Worm (Caenorhabditis elegans) whole organism, L1 larva: ENCODE data around the gene jmjd-3.2.
A peak's percentile ranks its signal among the peaks of the same experiment; 100 is the strongest.

ENCODE experiments used
- F16B12.6 ChIP-seq: fragments of 150-350 bp; optimal IDR thresholded peaks from 2 replicates; lab custom pipeline; 2014; ENCODE audit warnings: missing biosample characterization, missing genetic modification characterization
- alr-1 ChIP-seq: fragments of 200-800 bp; sonication (Bioruptor generic); optimal IDR thresholded peaks from 2 replicates; lab custom pipeline; 2018; ENCODE audit warnings: borderline replicate concordance, mild to moderate bottlenecking, missing genetic modification characterization, missing compliant biosample characterization
- blmp-1 ChIP-seq: fragments of 150-350 bp; optimal IDR thresholded peaks from 2 replicates; lab custom pipeline; 2014; ENCODE audit warnings: missing biosample characterization, missing genetic modification characterization
- ceh-8 ChIP-seq: fragments of 200-800 bp; sonication (Bioruptor generic); optimal IDR thresholded peaks from 2 replicates; lab custom pipeline; 2018; ENCODE audit warnings: mild to moderate bottlenecking, missing genetic modification characterization, moderate library complexity, missing compliant biosample characterization
- ceh-90 ChIP-seq: sonication (generic microtip); optimal IDR thresholded peaks from 2 replicates; lab custom pipeline; 2016; ENCODE audit warnings: missing genetic modification characterization, missing compliant biosample characterization
- dpl-1 ChIP-seq, 3 experiments: fragments of 150-350 bp in 2 of 3; sonication (generic microtip) in 1 of 3; optimal IDR thresholded peaks; 2 replicates each; lab custom pipeline; 2014 to 2017; ENCODE audit warnings: missing biosample characterization in 3 of 3, missing genetic modification characterization in 3 of 3, missing genetic modification reagents in 3 of 3
- dsc-1 ChIP-seq: sonication (generic microtip); optimal IDR thresholded peaks from 2 replicates; lab custom pipeline; 2016; ENCODE audit warnings: mild to moderate bottlenecking, missing genetic modification characterization, missing compliant biosample characterization
- efl-1 ChIP-seq, 4 experiments: fragments of 150-350 bp; optimal IDR thresholded peaks in 3 of 4; peaks in 1 of 4; 1 replicate in 1 of 4; 2 replicates in 3 of 4; lab custom pipeline; 2014; ENCODE audit warnings: missing biosample characterization in 2 of 4, missing genetic modification characterization in 2 of 4, missing genetic modification reagents in 2 of 4
- elt-3 ChIP-seq, 6 experiments: fragments of 150-350 bp in 1 of 6; sonication (generic microtip); optimal IDR thresholded peaks; 2 replicates each; lab custom pipeline; 2017 to 2018; ENCODE audit warnings: missing biosample characterization in 6 of 6, missing genetic modification characterization in 6 of 6, inconsistent platforms in 1 of 6
- fkh-10 ChIP-seq: sonication (generic microtip); optimal IDR thresholded peaks from 2 replicates; lab custom pipeline; 2017; ENCODE audit warnings: missing biosample characterization, missing genetic modification reagents, missing genetic modification characterization
- fkh-4 ChIP-seq: sonication (generic microtip); optimal IDR thresholded peaks from 2 replicates; lab custom pipeline; 2016; ENCODE audit warnings: missing compliant biosample characterization, missing genetic modification characterization, borderline replicate concordance
- grh-1 ChIP-seq: fragments of 200-800 bp; sonication (Bioruptor generic); IDR thresholded peaks from 2 replicates; pipeline ENCODE4 v1.3.6; 2022; ENCODE audit warnings: missing genetic modification reagents, missing genetic modification characterization, missing compliant biosample characterization
- irx-1 ChIP-seq: sonication (generic microtip); optimal IDR thresholded peaks from 2 replicates; lab custom pipeline; 2016; ENCODE audit warnings: missing genetic modification characterization, missing compliant biosample characterization
- jun-1 ChIP-seq: fragments of 150-350 bp; optimal IDR thresholded peaks from 2 replicates; lab custom pipeline; 2014; ENCODE audit warnings: missing biosample characterization, missing genetic modification reagents, missing genetic modification characterization
- lin-15B ChIP-seq: fragments of 150-350 bp; sonication (generic microtip); optimal IDR thresholded peaks from 3 replicates; lab custom pipeline; 2014; ENCODE audit warnings: missing biosample characterization, missing genetic modification characterization
- nhr-12 ChIP-seq: sonication (generic microtip); optimal IDR thresholded peaks from 2 replicates; lab custom pipeline; 2017; ENCODE audit warnings: missing biosample characterization, missing genetic modification characterization
- nhr-237 ChIP-seq: fragments of 150-350 bp; optimal IDR thresholded peaks from 2 replicates; lab custom pipeline; 2014; ENCODE audit warnings: missing biosample characterization, missing genetic modification characterization
- nhr-76 ChIP-seq: sonication (generic microtip); optimal IDR thresholded peaks from 2 replicates; lab custom pipeline; 2017; ENCODE audit warnings: missing biosample characterization, missing genetic modification characterization
- nhr-84 ChIP-seq: sonication (generic microtip); optimal IDR thresholded peaks from 2 replicates; lab custom pipeline; 2017; ENCODE audit warnings: missing biosample characterization, missing genetic modification characterization
- nhr-85 ChIP-seq: sonication (generic microtip); peaks from one replicate; lab custom pipeline; 2016; ENCODE audit warnings: missing genetic modification characterization, inconsistent platforms, missing compliant biosample characterization
- nhr-90 ChIP-seq: sonication (generic microtip); optimal IDR thresholded peaks from 2 replicates; lab custom pipeline; 2016; ENCODE audit warnings: mild to moderate bottlenecking, missing genetic modification characterization, missing compliant biosample characterization; ENCODE audit not compliant: poor library complexity
- pqm-1 ChIP-seq: sonication (generic microtip); optimal IDR thresholded peaks from 3 replicates; lab custom pipeline; 2017; ENCODE audit warnings: missing biosample characterization, missing genetic modification characterization
- skn-1 ChIP-seq: fragments of 150-350 bp; optimal IDR thresholded peaks from 2 replicates; lab custom pipeline; 2014; ENCODE audit warnings: missing biosample characterization, missing genetic modification characterization
- sptf-1 ChIP-seq: fragments of 150-350 bp; optimal IDR thresholded peaks from 2 replicates; lab custom pipeline; 2014; ENCODE audit warnings: missing biosample characterization, missing genetic modification characterization
- tbx-2 ChIP-seq: sonication (generic microtip); optimal IDR thresholded peaks from 2 replicates; lab custom pipeline; 2016; ENCODE audit warnings: missing genetic modification characterization, missing compliant biosample characterization
- tlp-1 ChIP-seq: fragments of 150-350 bp; optimal IDR thresholded peaks from 2 replicates; lab custom pipeline; 2014; ENCODE audit warnings: missing biosample characterization, missing genetic modification characterization
- vab-15 ChIP-seq: sonication (generic microtip); optimal IDR thresholded peaks from 2 replicates; lab custom pipeline; 2017; ENCODE audit warnings: missing genotype, mild to moderate bottlenecking, missing genetic modification characterization, missing compliant biosample characterization
- zip-4 ChIP-seq: fragments of 200-800 bp; sonication (Bioruptor generic); optimal IDR thresholded peaks from 2 replicates; lab custom pipeline; 2018; ENCODE audit warnings: mild to moderate bottlenecking, missing genetic modification characterization, moderate library complexity, missing compliant biosample characterization
- ztf-4 ChIP-seq: fragments of 150-350 bp; optimal IDR thresholded peaks from 2 replicates; lab custom pipeline; 2014; ENCODE audit warnings: missing biosample characterization, missing genetic modification characterization

jmjd-3.2 gene

DNA sequence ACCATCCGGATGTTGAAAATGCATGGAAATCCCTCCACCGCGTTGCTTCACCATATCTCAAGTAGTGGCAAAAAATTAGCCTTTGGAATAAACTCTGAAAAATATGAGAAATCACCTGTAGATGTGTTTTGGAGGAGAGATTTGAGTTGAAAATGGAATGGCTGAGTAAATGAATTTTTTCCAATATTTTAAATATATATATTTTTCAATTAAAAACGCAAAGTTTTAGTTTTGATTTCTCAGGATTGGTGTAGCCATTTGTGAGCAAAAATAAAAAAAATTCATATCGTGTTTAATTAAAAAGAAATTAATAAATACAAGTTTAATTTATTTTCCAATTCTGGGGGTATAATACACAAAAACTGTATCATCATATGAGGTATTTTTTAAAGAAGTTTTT, 20.0 kb upstream of the jmjd-3.2 start, which contains the start of gene F23D12.1:
F23D12.1 (minus strand) TSS at position 101 of the 400 bp plus-strand sequence.
- TF ChIP-seq F16B12.6 (tag; lab: Kevin White, UChicago), result no peak
- no peak for TF ChIP-seq ceh-90 (tag; lab: Kevin White, UChicago)
- no peak for TF ChIP-seq vab-15 (tag; lab: Kevin White, UChicago)
- no peak for TF ChIP-seq zip-4 (GFP tag; lab: Kevin White, UChicago)
- no peak for TF ChIP-seq pqm-1 (tag; lab: Kevin White, UChicago)

DNA sequence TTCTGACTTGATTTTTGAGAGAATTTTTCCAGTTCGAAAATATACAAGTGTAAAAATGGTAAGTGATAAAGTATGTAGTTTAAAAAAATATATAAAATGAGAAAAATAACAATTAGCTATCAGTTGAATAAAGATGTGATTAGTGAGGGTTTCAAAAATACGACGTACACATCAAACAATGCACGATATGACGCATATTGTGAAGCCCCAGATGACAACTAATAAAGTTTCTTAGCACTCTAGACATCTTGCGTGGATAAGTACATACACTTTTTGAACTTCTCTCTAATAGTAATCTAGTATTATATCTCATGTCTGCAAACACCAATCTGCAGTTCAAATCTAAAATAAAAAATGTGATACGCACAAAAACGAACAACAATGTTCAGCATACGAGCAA, 17.6 kb upstream of the jmjd-3.2 start:
- TF ChIP-seq fkh-10 (GFP tag; lab: Kevin White, UChicago), result no peak
- TF ChIP-seq ceh-8 (GFP tag; lab: Kevin White, UChicago), result no peak
- no peak for TF ChIP-seq efl-1 (optimal IDR thresholded peaks at IDR 0.05; lab: Kevin White, UChicago)
- peak in 1 of 2 experiments; percentile 62 for TF ChIP-seq efl-1 (GFP tag; optimal IDR thresholded peaks at IDR 0.05 in 1 of 2; lab: Kevin White, UChicago)
- no peak for TF ChIP-seq nhr-12 (tag; lab: Kevin White, UChicago)
- TF ChIP-seq, all 84 proteins: peak for 1

DNA sequence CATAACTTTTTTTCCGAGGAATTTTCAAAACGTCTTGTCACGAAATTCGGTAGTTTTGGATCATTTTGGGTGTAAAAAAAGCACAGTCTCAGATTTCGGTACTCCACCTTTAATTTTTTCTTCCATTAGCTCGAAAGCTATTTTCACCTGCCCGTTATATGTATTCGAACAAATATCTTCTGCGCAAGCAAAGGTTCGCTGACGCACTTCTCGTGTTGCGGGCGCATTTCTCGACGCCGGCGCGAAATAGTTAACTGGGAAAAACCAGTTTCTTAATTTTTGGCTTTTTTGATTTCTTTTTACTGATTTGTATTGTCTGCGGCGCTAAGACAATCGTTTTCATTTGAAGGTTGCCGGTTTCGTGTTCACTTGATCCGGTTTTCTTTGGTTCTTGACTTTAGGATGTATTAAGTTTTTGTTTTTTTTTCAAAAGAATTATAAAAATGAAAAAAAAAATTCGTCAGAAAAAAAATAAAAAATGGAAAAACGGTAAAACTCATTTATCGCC, 12.3 kb upstream of the jmjd-3.2 start:
- TF ChIP-seq dsc-1 (tag; lab: Kevin White, UChicago) (no peak), ceh-90 (tag; lab: Kevin White, UChicago) (no peak), efl-1 (optimal IDR thresholded peaks at IDR 0.05; lab: Kevin White, UChicago) (peak in 1 of 2 experiments; percentile 63), efl-1 (GFP tag; optimal IDR thresholded peaks at IDR 0.05 in 1 of 2; lab: Kevin White, UChicago) (peak in 1 of 2 experiments; percentile 33), blmp-1 (tag; lab: Kevin White, UChicago) (peak; percentile 21), dpl-1 (GFP tag; optimal IDR thresholded peaks at IDR 0.05; lab: Kevin White, UChicago) (peak; percentile 10 to 34 (median 16)), grh-1 (GFP tag; lab: Robert Waterston, UW) (peak; percentile 49), nhr-85 (tag; lab: Kevin White, UChicago) (peak; percentile 63)

DNA sequence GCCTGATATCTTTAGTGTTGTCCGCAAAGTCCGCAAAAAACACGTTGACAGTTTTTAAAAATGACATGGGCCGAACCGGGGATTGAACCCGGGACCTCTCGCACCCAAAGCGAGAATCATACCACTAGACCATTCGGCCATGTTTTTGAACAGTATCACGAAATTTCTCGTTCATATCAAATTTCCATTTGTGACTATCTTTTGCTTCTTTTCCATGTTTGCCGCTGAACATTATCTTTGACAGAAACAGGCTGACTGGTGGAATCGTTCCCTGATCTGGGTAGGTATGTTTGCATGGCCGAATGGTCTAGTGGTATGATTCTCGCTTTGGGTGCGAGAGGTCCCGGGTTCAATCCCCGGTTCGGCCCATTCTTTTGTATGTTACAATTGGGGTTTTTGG, 10.2 kb upstream of the jmjd-3.2 start:
- peak; percentile 2 for TF ChIP-seq nhr-90 (tag; lab: Kevin White, UChicago)
- peak; percentile 50 for TF ChIP-seq nhr-85 (tag; lab: Kevin White, UChicago)

DNA sequence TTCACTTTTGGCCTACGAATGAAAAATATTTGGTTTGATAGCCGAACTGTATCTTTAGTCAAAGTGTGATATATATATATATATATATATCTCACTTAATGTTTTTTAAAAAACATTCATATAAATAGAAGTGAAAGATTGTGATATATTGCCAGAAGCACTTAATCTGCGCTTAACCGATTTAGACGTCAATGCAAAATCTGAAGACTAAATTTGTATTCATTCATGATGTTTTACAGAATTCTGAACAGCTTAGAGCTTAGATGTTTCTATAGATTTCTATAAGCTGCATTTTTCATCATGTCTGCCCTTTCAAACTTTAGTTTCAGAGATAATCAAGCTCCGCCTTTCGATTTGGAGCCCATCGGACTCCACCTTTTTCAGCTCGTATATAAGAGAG, 5.7 kb upstream of the jmjd-3.2 start, which contains the start of gene F23D12.3:
F23D12.3 (plus strand) TSS at position 301 of the 400 bp plus-strand sequence.
- TF ChIP-seq tbx-2 (tag; lab: Kevin White, UChicago), result no peak
- no peak for TF ChIP-seq sptf-1 (tag; lab: Kevin White, UChicago)
- no peak for TF ChIP-seq F16B12.6 (tag; lab: Kevin White, UChicago)
- TF ChIP-seq irx-1 (tag; lab: Kevin White, UChicago), result no peak

DNA sequence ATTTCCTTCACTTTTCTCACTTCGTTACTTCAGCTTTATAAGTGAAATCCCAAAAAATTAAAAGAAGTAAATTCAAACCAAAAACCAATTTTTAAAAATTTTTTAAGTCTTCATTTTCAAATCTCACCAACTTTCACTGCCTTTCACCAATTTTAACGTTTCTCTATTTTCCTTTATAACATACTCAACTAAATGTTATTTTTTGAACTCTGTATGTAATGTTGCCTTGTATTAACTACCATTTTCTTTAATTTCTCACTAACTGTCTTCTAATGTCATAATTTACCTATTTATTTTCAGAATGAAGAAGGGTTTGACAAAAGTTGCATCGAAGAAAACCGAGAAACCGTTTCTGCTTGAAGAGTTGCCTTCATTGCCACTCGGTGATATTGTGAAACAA, 3.3 kb upstream of the jmjd-3.2 start, which contains the start of gene F23D12.4:
F23D12.4 (plus strand) TSS at position 301 of the 400 bp plus-strand sequence.
- no peak for TF ChIP-seq nhr-237 (tag; lab: Kevin White, UChicago)
- TF ChIP-seq F16B12.6 (tag; lab: Kevin White, UChicago), result no peak
- TF ChIP-seq lin-15B (tag; lab: Kevin White, UChicago), result no peak
- TF ChIP-seq nhr-12 (tag; lab: Kevin White, UChicago), result no peak
- no peak for TF ChIP-seq grh-1 (GFP tag; lab: Robert Waterston, UW)
- TF ChIP-seq jun-1 (tag; lab: Kevin White, UChicago), result no peak
- TF ChIP-seq skn-1 (tag; lab: Kevin White, UChicago), result no peak
- no peak for TF ChIP-seq nhr-76 (tag; lab: Kevin White, UChicago)
- no peak for TF ChIP-seq fkh-4 (tag; lab: Kevin White, UChicago)
- no peak for TF ChIP-seq ztf-4 (tag; lab: Kevin White, UChicago)
- TF ChIP-seq alr-1 (tag; lab: Kevin White, UChicago), result no peak
- TF ChIP-seq blmp-1 (tag; lab: Kevin White, UChicago), result no peak
- TF ChIP-seq tlp-1 (tag; lab: Kevin White, UChicago), result no peak
- no peak for TF ChIP-seq elt-3 (tag; optimal IDR thresholded peaks at IDR 0.05; lab: Kevin White, UChicago)
- TF ChIP-seq nhr-84 (tag; lab: Kevin White, UChicago), result no peak
